2 worm cellular contexts compared by ENCODE assay signal in genomic region chrX:15040552-15041080, ce11.
A peak's percentile ranks its signal among the peaks of the same experiment; 100 is the strongest.
TF ChIP-seq lines count a peak whose summit lies in the region.

Gene C18B12.4, minus strand, starts transcription at chrX:15040602.

TF ChIP-seq in whole organism, L1 larva, 84 proteins besides CTCF, POLR2A, EP300 and RAD21 (continued from another document):
- TF ChIP-seq lin-13 (GFP tag; optimal IDR thresholded peaks at IDR 0.05; lab: Kevin White, UChicago) (peak; percentile 93), xbp-1 (tag; optimal IDR thresholded peaks at IDR 0.05; lab: Kevin White, UChicago) (peak; percentile 79), tbx-2 (tag; optimal IDR thresholded peaks at IDR 0.05; lab: Kevin White, UChicago) (peak; percentile 86), isw-1 (GFP tag; IDR thresholded peaks at IDR 0.05; lab: Robert Waterston, UW) (peak; percentile 49; the same call in 1 of the 2 replicates), efl-3 (GFP tag; optimal IDR thresholded peaks at IDR 0.05; lab: Kevin White, UChicago) (no peak), ceh-88 (GFP tag; IDR thresholded peaks at IDR 0.05; lab: Robert Waterston, UW) (peak; percentile 74; the same call in 1 of the 2 replicates), egl-13 (tag; optimal IDR thresholded peaks at IDR 0.05; lab: Kevin White, UChicago) (peak; percentile 25), nhr-71 (tag; optimal IDR thresholded peaks at IDR 0.05; lab: Kevin White, UChicago) (peak; percentile 96), blmp-1 (tag; optimal IDR thresholded peaks at IDR 0.05; lab: Kevin White, UChicago) (peak; percentile 63), C16A3.4 (tag; optimal IDR thresholded peaks at IDR 0.05; lab: Kevin White, UChicago) (peak; percentile 91), skn-1 (tag; optimal IDR thresholded peaks at IDR 0.05; lab: Kevin White, UChicago) (peak; percentile 93)

TF ChIP-seq in whole organism, young adult, 124 proteins besides CTCF, POLR2A, EP300 and RAD21 (continued from another document):
- TF ChIP-seq lir-1 (GFP tag; conservative IDR thresholded peaks at IDR 0.05; lab: Robert Waterston, UW), result peak; percentile 86
- TF ChIP-seq rcor-1 (GFP tag; IDR thresholded peaks at IDR 0.05; lab: Robert Waterston, UW), result peak; percentile 75
- no peak for TF ChIP-seq F49E8.2 (tag; optimal IDR thresholded peaks at IDR 0.05; lab: Kevin White, UChicago; ENCODE audit: insufficient read depth)
- TF ChIP-seq lin-35 (GFP tag; optimal IDR thresholded peaks at IDR 0.05; lab: Kevin White, UChicago), result peak in 1 of 3 experiments; percentile 37
- peak; percentile 66; the same call in 1 of the 2 replicates for TF ChIP-seq pbrm-1 (GFP tag; IDR thresholded peaks at IDR 0.05; lab: Robert Waterston, UW)
TF ChIP-seq in whole organism, young adult: peak in this region for 54.
